Fruit fly (Drosophila melanogaster): ENCODE results near the gene PH4alphaMP.

PH4alphaMP gene

dm6 chr3R:30450224-30450623 lies 45.7 kb downstream of the PH4alphaMP start (continued):
- TF ChIP-seq CG11696 (GFP tag; IDR thresholded peaks at IDR 0.05) (peak; percentile 82), CG43689 (GFP tag; IDR thresholded peaks at IDR 0.05) (peak; percentile 66), Dll (GFP tag; IDR thresholded peaks at IDR 0.05; ENCODE audit: partially characterized antibody) (0 out of 4 replicates have a peak, but pooled peaks have one; percentile 31), CG12104 (GFP tag; optimal IDR thresholded peaks at IDR 0.05) (peak; percentile 61), crol (GFP tag; IDR thresholded peaks at IDR 0.05) (0 out of 2 replicates have a peak, but pooled peaks have one; percentile 13), dimm (GFP tag; IDR thresholded peaks at IDR 0.05) (no peak), E2f2 (GFP tag; IDR thresholded peaks at IDR 0.05) (peak; percentile 66), Mad (GFP tag; optimal IDR thresholded peaks at IDR 0.05) (peak; percentile 70), CHES-1-like (GFP tag; optimal IDR thresholded peaks at IDR 0.05) (peak; percentile 80), eyg (GFP tag; optimal IDR thresholded peaks at IDR 0.05) (no peak), CG30431 (GFP tag; optimal IDR thresholded peaks at IDR 0.05) (peak; percentile 21), onecut (GFP tag; IDR thresholded peaks at IDR 0.05) (peak; percentile 65), luna (GFP tag; optimal IDR thresholded peaks at IDR 0.05) (peak; percentile 63), CG4328 (GFP tag; optimal IDR thresholded peaks at IDR 0.05) (peak; percentile 82), CG12391 (tag; optimal IDR thresholded peaks at IDR 0.05) (no peak), BtbVII (GFP tag; optimal IDR thresholded peaks at IDR 0.05) (peak; percentile 90), CG8924 (tag; optimal IDR thresholded peaks at IDR 0.05) (no peak), CG17361 (GFP tag; IDR thresholded peaks at IDR 0.05) (no peak), Optix (GFP tag; IDR thresholded peaks at IDR 0.05) (no peak), CG4854 (GFP tag; optimal IDR thresholded peaks at IDR 0.05) (peak; percentile 79), CG17912 (GFP tag; optimal IDR thresholded peaks at IDR 0.05) (peak; percentile 30), Neu2 (GFP tag; optimal IDR thresholded peaks at IDR 0.05; ENCODE audit: borderline replicate concordance) (no peak), CG33213 (GFP tag; optimal IDR thresholded peaks at IDR 0.05) (peak; percentile 90), B-H1 (GFP tag; IDR thresholded peaks at IDR 0.05) (peak; percentile 77; the same call in 1 of the 3 replicates), unpg (GFP tag; optimal IDR thresholded peaks at IDR 0.05) (peak; percentile 70), HmgD (GFP tag; optimal IDR thresholded peaks at IDR 0.05) (no peak), disco-r (GFP tag; optimal IDR thresholded peaks at IDR 0.05) (peak; percentile 82), Sox102F (GFP tag; optimal IDR thresholded peaks at IDR 0.05) (peak; percentile 53), CG7271 (tag; optimal IDR thresholded peaks at IDR 0.05) (no peak), HmgZ (tag; optimal IDR thresholded peaks at IDR 0.05) (peak; percentile 71), Hr78 (GFP tag; optimal IDR thresholded peaks at IDR 0.05) (no peak), sob (GFP tag; IDR thresholded peaks at IDR 0.05) (peak; percentile 86), CG7372 (GFP tag; IDR thresholded peaks at IDR 0.05) (peak; percentile 25; the same call in 1 of the 2 replicates), nmo (GFP tag; optimal IDR thresholded peaks at IDR 0.05) (no peak), emc (GFP tag; optimal IDR thresholded peaks at IDR 0.05) (peak; percentile 34), Hr39 (optimal IDR thresholded peaks at IDR 0.05) (no peak), zfh1 (GFP tag; IDR thresholded peaks at IDR 0.05) (peak; percentile 75), mld (GFP tag; IDR thresholded peaks at IDR 0.05; ENCODE audit: partially characterized antibody) (no peak), CG16863 (GFP tag; optimal IDR thresholded peaks at IDR 0.05) (peak; percentile 72), yki (optimal IDR thresholded peaks at IDR 0.05) (peak; percentile 57), CG5245 (GFP tag; optimal IDR thresholded peaks at IDR 0.05) (peak; percentile 70), D (optimal IDR thresholded peaks at IDR 0.05) (no peak), D (GFP tag; optimal IDR thresholded peaks at IDR 0.05) (peak; percentile 75), Sox100B (GFP tag; optimal IDR thresholded peaks at IDR 0.05) (peak; percentile 67), D19A (tag; optimal IDR thresholded peaks at IDR 0.05) (no peak), odd (GFP tag; optimal IDR thresholded peaks at IDR 0.05) (peak; percentile 73), scrt (GFP tag; optimal IDR thresholded peaks at IDR 0.05) (peak; percentile 62), org-1 (GFP tag; optimal IDR thresholded peaks at IDR 0.05) (peak; percentile 65), CG15011 (GFP tag; optimal IDR thresholded peaks at IDR 0.05) (peak; percentile 73), CG9817 (tag; optimal IDR thresholded peaks at IDR 0.05) (peak; percentile 41), nerfin-2 (GFP tag; IDR thresholded peaks at IDR 0.05; ENCODE audit: partially characterized antibody) (no peak), stwl (tag; optimal IDR thresholded peaks at IDR 0.05) (no peak)
